Fruit fly (Drosophila melanogaster): Measurements from ENCODE around the gene mthl10.

Gene mthl10

DNA sequence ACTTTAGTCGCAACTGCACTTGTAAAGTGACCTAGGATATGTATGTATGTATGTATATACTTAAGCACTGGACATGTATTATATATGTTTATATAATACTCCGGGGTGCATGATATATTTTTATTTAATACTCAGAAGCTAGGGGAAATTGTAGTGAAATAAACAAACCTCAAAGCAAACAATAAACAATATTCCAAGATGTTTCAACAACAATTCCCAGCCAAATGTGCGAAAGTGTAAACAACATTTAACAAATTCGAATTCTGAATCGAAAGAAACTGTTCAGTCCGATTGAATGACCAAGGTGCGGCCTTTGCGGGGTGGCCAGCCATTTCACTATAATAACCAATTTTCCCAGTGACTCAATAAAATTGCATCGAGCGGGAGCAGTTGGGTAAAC lies 2.6 kb downstream of the mthl10 start:
- TF ChIP-seq GATAd (GFP tag; optimal IDR thresholded peaks at IDR 0.05) (no peak), Hr78 (GFP tag; optimal IDR thresholded peaks at IDR 0.05) (no peak), Vsx2 (GFP tag; optimal IDR thresholded peaks at IDR 0.05; ENCODE audit: partially characterized antibody) (no peak), sage (GFP tag; optimal IDR thresholded peaks at IDR 0.05) (no peak)

- TF ChIP-seq sv (GFP tag; optimal IDR thresholded peaks at IDR 0.05), result no peak
- no peak for TF ChIP-seq Hr83 (GFP tag; optimal IDR thresholded peaks at IDR 0.05; ENCODE audit: poor library complexity, severe bottlenecking)
- TF ChIP-seq Dfd (GFP tag; optimal IDR thresholded peaks at IDR 0.05), result no peak
- peak; percentile 15 for TF ChIP-seq HLH106 (tag; optimal IDR thresholded peaks at IDR 0.05)
- TF ChIP-seq CrebA (GFP tag; optimal IDR thresholded peaks at IDR 0.05; ENCODE audit: borderline replicate concordance), result no peak
- TF ChIP-seq Sp1 (GFP tag; optimal IDR thresholded peaks at IDR 0.05), result peak; percentile 18
- TF ChIP-seq GATAd (GFP tag; optimal IDR thresholded peaks at IDR 0.05), result no peak
- TF ChIP-seq brk (GFP tag; optimal IDR thresholded peaks at IDR 0.05), result no peak
- no peak for TF ChIP-seq Jra (GFP tag; optimal IDR thresholded peaks at IDR 0.05)
- TF ChIP-seq pan (optimal IDR thresholded peaks at IDR 0.05), result no peak
- TF ChIP-seq Hr78 (GFP tag; optimal IDR thresholded peaks at IDR 0.05), result no peak
- TF ChIP-seq fru (GFP tag; optimal IDR thresholded peaks at IDR 0.05), result no peak
- TF ChIP-seq br (GFP tag; optimal IDR thresholded peaks at IDR 0.05), result no peak
- TF ChIP-seq Hnf4 (GFP tag; optimal IDR thresholded peaks at IDR 0.05), result peak; percentile 14
- TF ChIP-seq N (GFP tag; optimal IDR thresholded peaks at IDR 0.05), result no peak
- TF ChIP-seq OdsH (GFP tag; optimal IDR thresholded peaks at IDR 0.05), result no peak
- TF ChIP-seq psq (GFP tag; optimal IDR thresholded peaks at IDR 0.05), result no peak
- TF ChIP-seq Rel (GFP tag; optimal IDR thresholded peaks at IDR 0.05), result no peak
- TF ChIP-seq Rel (tag; optimal IDR thresholded peaks at IDR 0.05), result peak; percentile 6
- no peak for TF ChIP-seq jim (GFP tag; optimal IDR thresholded peaks at IDR 0.05)
- TF ChIP-seq Vsx2 (GFP tag; optimal IDR thresholded peaks at IDR 0.05; ENCODE audit: partially characterized antibody), result no peak
- TF ChIP-seq ey (GFP tag; optimal IDR thresholded peaks at IDR 0.05), result no peak
- peak; percentile 15 for TF ChIP-seq h (GFP tag; optimal IDR thresholded peaks at IDR 0.05)
- TF ChIP-seq dl (GFP tag; optimal IDR thresholded peaks at IDR 0.05; ENCODE audit: insufficient read depth in 1 of 2, partially characterized antibody in 2 of 2), result no peak
- TF ChIP-seq Myc (optimal IDR thresholded peaks at IDR 0.05), result no peak
- TF ChIP-seq CG32264 (GFP tag; optimal IDR thresholded peaks at IDR 0.05), result no peak
- no peak for TF ChIP-seq Abd-B (GFP tag; optimal IDR thresholded peaks at IDR 0.05)
- no peak for TF ChIP-seq woc (GFP tag; optimal IDR thresholded peaks at IDR 0.05)
- no peak for TF ChIP-seq Mio (GFP tag; optimal IDR thresholded peaks at IDR 0.05)
- no peak for TF ChIP-seq rgr (GFP tag; optimal IDR thresholded peaks at IDR 0.05)
- TF ChIP-seq tai (GFP tag; optimal IDR thresholded peaks at IDR 0.05), result no peak
- TF ChIP-seq dsf (GFP tag; optimal IDR thresholded peaks at IDR 0.05; ENCODE audit: borderline replicate concordance), result no peak
- TF ChIP-seq foxo (GFP tag; optimal IDR thresholded peaks at IDR 0.05), result peak in 1 of 2 experiments; percentile 24
- no peak for TF ChIP-seq sage (GFP tag; optimal IDR thresholded peaks at IDR 0.05)
- TF ChIP-seq lola (GFP tag; optimal IDR thresholded peaks at IDR 0.05), result no peak
- no peak for TF ChIP-seq Dif (GFP tag; optimal IDR thresholded peaks at IDR 0.05; ENCODE audit: partially characterized antibody)
- TF ChIP-seq usp (GFP tag; optimal IDR thresholded peaks at IDR 0.05), result no peak
- TF ChIP-seq CG9705 (GFP tag; optimal IDR thresholded peaks at IDR 0.05), result no peak
- no peak for TF ChIP-seq dmrt93B (GFP tag; optimal IDR thresholded peaks at IDR 0.05)
These were observed 3.6 kb downstream of the mthl10 start for dm6 chr3L:339072-339471.

- no peak for TF ChIP-seq ey (GFP tag; optimal IDR thresholded peaks at IDR 0.05)
- no peak for TF ChIP-seq Rel (GFP tag; optimal IDR thresholded peaks at IDR 0.05)
- TF ChIP-seq Rel (tag; optimal IDR thresholded peaks at IDR 0.05), result peak; percentile 17
These were observed 4.6 kb downstream of the mthl10 start for dm6 chr3L:338116-338515.

All from whole organism, wandering third instar larva.